Worm (Caenorhabditis elegans): Measurements from ENCODE around the gene F12E12.6.

Gene F12E12.6

DNA sequence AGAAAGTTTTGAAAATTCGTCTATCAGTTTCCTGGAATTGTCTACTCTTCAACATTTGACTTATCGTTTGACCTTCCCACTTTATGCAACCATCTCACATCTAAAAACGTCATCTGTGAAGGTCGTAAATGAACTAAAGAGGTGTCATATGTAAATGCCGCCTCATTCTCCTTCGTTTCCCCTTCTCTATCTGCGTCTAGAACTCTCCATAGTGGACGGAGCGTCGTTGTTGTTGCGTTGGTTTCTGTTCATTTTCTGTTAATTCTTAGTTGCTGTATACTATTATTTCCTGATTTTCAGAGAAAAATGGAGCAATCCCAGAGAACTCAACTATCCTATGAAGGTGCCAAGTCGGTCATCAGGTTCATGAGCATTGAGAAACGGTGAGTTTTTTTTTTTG lies 19.8 kb downstream of the F12E12.6 start, which contains the start of gene fbxc-52:
Gene fbxc-52, plus strand, starts transcription at position 301 of the 400 bp plus-strand sequence.
- TF ChIP-seq ceh-45 (GFP tag; IDR thresholded peaks at IDR 0.05) (no peak), Y22D7AL.16 (tag; optimal IDR thresholded peaks at IDR 0.05) (no peak), F13H6.1 (tag; optimal IDR thresholded peaks at IDR 0.05) (no peak), dmd-4 (tag; optimal IDR thresholded peaks at IDR 0.05; ENCODE audit: borderline replicate concordance) (no peak), tbx-2 (tag; optimal IDR thresholded peaks at IDR 0.05) (no peak), madf-2 (tag; optimal IDR thresholded peaks at IDR 0.05) (no peak), ama-1 (optimal IDR thresholded peaks at IDR 0.05) (no peak), pax-1 (tag; optimal IDR thresholded peaks at IDR 0.05) (no peak), ceh-9 (tag; optimal IDR thresholded peaks at IDR 0.05) (no peak), unc-86 (tag; optimal IDR thresholded peaks at IDR 0.05) (no peak), ceh-18 (tag; optimal IDR thresholded peaks at IDR 0.05) (no peak), pat-9 (tag; optimal IDR thresholded peaks at IDR 0.05) (no peak)

- TF ChIP-seq ceh-24 (tag; optimal IDR thresholded peaks at IDR 0.05) (no peak), ceh-30 (tag; optimal IDR thresholded peaks at IDR 0.05) (no peak), pros-1 (tag; optimal IDR thresholded peaks at IDR 0.05) (no peak), ceh-45 (GFP tag; IDR thresholded peaks at IDR 0.05) (no peak), hlh-8 (tag; optimal IDR thresholded peaks at IDR 0.05) (no peak)
These were observed 20.3 kb downstream of the F12E12.6 start, which contains the start of gene srh-99 for ce11 chrII:3716455-3716854. Gene srh-99 (minus strand): TSS chrII:3716555.

DNA sequence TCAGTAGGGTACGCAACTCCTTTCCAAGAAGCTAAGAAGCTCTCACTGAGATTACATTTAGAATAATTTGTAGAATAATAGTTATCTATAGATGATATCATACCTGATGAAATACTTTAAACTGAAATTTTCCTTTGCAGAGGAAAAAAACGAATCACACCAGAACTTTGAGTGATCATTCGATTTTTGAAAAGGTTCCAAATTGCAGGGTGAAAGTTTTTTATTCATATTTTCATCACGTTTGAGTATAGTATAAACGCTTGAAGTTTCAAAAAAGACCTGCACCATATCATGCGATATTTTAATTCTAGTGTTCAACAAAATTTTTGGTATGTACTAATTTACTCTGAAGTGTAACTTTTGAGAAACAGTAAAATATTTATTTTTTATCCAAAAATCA lies 22.1 kb downstream of the F12E12.6 start, which contains the start of gene srh-100:
Gene srh-100, minus strand, starts transcription at position 101 of the 400 bp plus-strand sequence.
- no peak for TF ChIP-seq fax-1 (tag; optimal IDR thresholded peaks at IDR 0.05)
- TF ChIP-seq ttx-3 (tag; optimal IDR thresholded peaks at IDR 0.05), result no peak
- TF ChIP-seq odd-2 (tag; optimal IDR thresholded peaks at IDR 0.05), result no peak
- TF ChIP-seq ceh-2 (tag; optimal IDR thresholded peaks at IDR 0.05), result no peak
- no peak for TF ChIP-seq K09A11.1 (tag; optimal IDR thresholded peaks at IDR 0.05; ENCODE audit: insufficient read depth)
- no peak for TF ChIP-seq pax-1 (tag; optimal IDR thresholded peaks at IDR 0.05)
- TF ChIP-seq ceh-34 (tag; optimal IDR thresholded peaks at IDR 0.05), result no peak
- TF ChIP-seq nhr-232 (tag; optimal IDR thresholded peaks at IDR 0.05), result no peak
- no peak for TF ChIP-seq pat-9 (tag; optimal IDR thresholded peaks at IDR 0.05)
- TF ChIP-seq rnt-1 (tag; optimal IDR thresholded peaks at IDR 0.05), result no peak

- no peak for TF ChIP-seq che-1 (tag; optimal IDR thresholded peaks at IDR 0.05)
- no peak for TF ChIP-seq T23F11.4 (GFP tag; optimal IDR thresholded peaks at IDR 0.05)
These were observed 25.7 kb downstream of the F12E12.6 start, which contains the start of gene fbxc-53 for ce11 chrII:3711047-3711446. Gene fbxc-53 (plus strand): TSS chrII:3711291.

ce11 chrII:3709255-3709654 lies 27.5 kb downstream of the F12E12.6 start, which contains the start of gene srx-110:
Gene srx-110 (plus strand): TSS chrII:3709555.
- TF ChIP-seq tbx-7 (tag; optimal IDR thresholded peaks at IDR 0.05) (no peak), C38D4.7 (GFP tag; optimal IDR thresholded peaks at IDR 0.05) (no peak), elt-4 (tag; optimal IDR thresholded peaks at IDR 0.05) (no peak), nhr-232 (tag; optimal IDR thresholded peaks at IDR 0.05) (no peak), syd-9 (tag; optimal IDR thresholded peaks at IDR 0.05) (no peak), hlh-6 (tag; optimal IDR thresholded peaks at IDR 0.05) (no peak)

- TF ChIP-seq ceh-34 (tag; optimal IDR thresholded peaks at IDR 0.05), result no peak
- no peak for TF ChIP-seq ceh-2 (tag; optimal IDR thresholded peaks at IDR 0.05)
- TF ChIP-seq npax-4 (tag; optimal IDR thresholded peaks at IDR 0.05), result no peak
- no peak for TF ChIP-seq ceh-9 (tag; optimal IDR thresholded peaks at IDR 0.05)
- no peak for TF ChIP-seq pag-3 (tag; optimal IDR thresholded peaks at IDR 0.05; ENCODE audit: borderline replicate concordance)
These were observed 31.4 kb downstream of the F12E12.6 start, which contains the start of gene srx-108 for ce11 chrII:3705320-3705719. Gene srx-108 (plus strand): TSS chrII:3705620.
